Fruit fly (Drosophila melanogaster): Measurements from ENCODE around the gene CG33494.

Gene CG33494

DNA sequence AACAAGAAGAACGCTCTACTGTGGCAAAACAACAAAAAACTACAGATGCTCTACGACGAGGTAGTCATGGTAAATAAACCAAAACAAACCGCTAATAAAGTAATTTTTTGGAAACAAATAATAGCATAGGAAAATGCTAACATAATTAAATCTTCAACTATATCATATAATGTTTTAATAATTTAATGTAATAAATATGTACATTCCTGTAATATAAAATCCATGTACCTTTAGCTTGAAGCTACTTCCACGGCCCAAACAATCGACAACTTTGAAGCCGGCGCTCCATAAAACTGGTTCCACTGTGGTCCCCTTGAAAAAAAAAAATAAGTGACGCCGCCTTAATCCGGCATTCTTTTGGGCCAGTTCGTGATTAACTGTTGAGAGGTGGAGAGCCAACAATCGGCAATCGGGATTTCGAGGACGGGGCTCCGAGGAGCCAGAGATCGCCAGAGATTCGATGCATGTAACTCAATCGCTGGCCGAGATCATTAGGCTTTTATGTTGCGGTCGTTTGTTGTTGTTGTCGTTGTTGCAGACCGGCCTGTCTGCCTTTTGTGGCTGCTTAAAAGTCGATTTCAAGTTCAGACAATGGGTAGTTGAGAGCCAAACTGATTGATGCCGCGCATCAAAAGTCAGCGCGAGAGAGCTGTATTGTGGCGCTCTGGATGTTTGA, 32.2 kb downstream of the CG33494 start (continued):
- no peak for TF ChIP-seq her (GFP tag; optimal IDR thresholded peaks at IDR 0.05)
- no peak for TF ChIP-seq pho (GFP tag; optimal IDR thresholded peaks at IDR 0.05)
- no peak for TF ChIP-seq Ssrp (tag; optimal IDR thresholded peaks at IDR 0.05)
- TF ChIP-seq prd (optimal IDR thresholded peaks at IDR 0.05), result no peak
- peak; percentile 56; the same call in 1 of the 3 replicates for TF ChIP-seq prd (GFP tag; IDR thresholded peaks at IDR 0.05)
- TF ChIP-seq CG32772 (GFP tag; IDR thresholded peaks at IDR 0.05), result peak; percentile 53; the same call in 1 of the 2 replicates
- no peak for TF ChIP-seq Jarid2 (GFP tag; optimal IDR thresholded peaks at IDR 0.05)
- TF ChIP-seq CG3838 (GFP tag; optimal IDR thresholded peaks at IDR 0.05), result no peak
- no peak for TF ChIP-seq Pdp1 (GFP tag; optimal IDR thresholded peaks at IDR 0.05)
- TF ChIP-seq vvl (GFP tag; IDR thresholded peaks at IDR 0.05), result no peak
- TF ChIP-seq CG2678 (tag; optimal IDR thresholded peaks at IDR 0.05), result peak; percentile 80
- no peak for TF ChIP-seq CHES-1-like (GFP tag; optimal IDR thresholded peaks at IDR 0.05)
- TF ChIP-seq Vsx1 (GFP tag; optimal IDR thresholded peaks at IDR 0.05), result no peak
- TF ChIP-seq dmrt99B (tag; optimal IDR thresholded peaks at IDR 0.05), result peak; percentile 60
- no peak for TF ChIP-seq tup (GFP tag; optimal IDR thresholded peaks at IDR 0.05)
- TF ChIP-seq CG9437 (GFP tag; optimal IDR thresholded peaks at IDR 0.05), result no peak
- TF ChIP-seq fd64A (GFP tag; optimal IDR thresholded peaks at IDR 0.05), result no peak
- peak; percentile 24 for TF ChIP-seq ind (GFP tag; optimal IDR thresholded peaks at IDR 0.05)
- no peak for TF ChIP-seq exex (tag; optimal IDR thresholded peaks at IDR 0.05)
- peak; percentile 27 for TF ChIP-seq CG6813 (GFP tag; optimal IDR thresholded peaks at IDR 0.05)
- TF ChIP-seq row (GFP tag; IDR thresholded peaks at IDR 0.05), result peak; percentile 73
- TF ChIP-seq CG8281 (tag; optimal IDR thresholded peaks at IDR 0.05), result no peak
- no peak for TF ChIP-seq CG7963 (GFP tag; IDR thresholded peaks at IDR 0.05; ENCODE audit: partially characterized antibody)
- peak; percentile 89 for TF ChIP-seq nom (GFP tag; optimal IDR thresholded peaks at IDR 0.05)
- TF ChIP-seq CG7556 (GFP tag; optimal IDR thresholded peaks at IDR 0.05), result peak; percentile 49
- no peak for TF ChIP-seq Lpt (GFP tag; optimal IDR thresholded peaks at IDR 0.05)
- TF ChIP-seq NfI (GFP tag; optimal IDR thresholded peaks at IDR 0.05), result peak; percentile 44
- TF ChIP-seq caup (GFP tag; optimal IDR thresholded peaks at IDR 0.05; ENCODE audit: severe bottlenecking), result peak; percentile 48
- peak; percentile 67 for TF ChIP-seq lab (GFP tag; optimal IDR thresholded peaks at IDR 0.05)
- no peak for TF ChIP-seq Camta (GFP tag; optimal IDR thresholded peaks at IDR 0.05)
- no peak for TF ChIP-seq onecut (GFP tag; IDR thresholded peaks at IDR 0.05)
- peak in 1 of 2 experiments; percentile 15 for TF ChIP-seq Eip74EF (GFP tag; optimal IDR thresholded peaks at IDR 0.05)
- no peak for TF ChIP-seq ase (GFP tag; IDR thresholded peaks at IDR 0.05)
- TF ChIP-seq ham (GFP tag; IDR thresholded peaks at IDR 0.05), result no peak
- peak; percentile 43 to 78 for TF ChIP-seq bsh (GFP tag; optimal IDR thresholded peaks at IDR 0.05)
- peak; percentile 73 for TF ChIP-seq sd (tag; optimal IDR thresholded peaks at IDR 0.05)
- TF ChIP-seq Mrtf (GFP tag; IDR thresholded peaks at IDR 0.05), result no peak
- TF ChIP-seq tin (GFP tag; optimal IDR thresholded peaks at IDR 0.05), result no peak
- TF ChIP-seq E2f1 (GFP tag; IDR thresholded peaks at IDR 0.05), result peak; percentile 43
- TF ChIP-seq chm (GFP tag; IDR thresholded peaks at IDR 0.05), result no peak
- TF ChIP-seq ash1 (GFP tag; optimal IDR thresholded peaks at IDR 0.05), result no peak
- peak; percentile 35 for TF ChIP-seq CG10366 (GFP tag; IDR thresholded peaks at IDR 0.05)
- peak; percentile 39 for TF ChIP-seq CG17829 (tag; optimal IDR thresholded peaks at IDR 0.05)
- TF ChIP-seq CG8944 (GFP tag; optimal IDR thresholded peaks at IDR 0.05), result no peak
- TF ChIP-seq Atf3 (GFP tag; optimal IDR thresholded peaks at IDR 0.05), result no peak
- peak; percentile 64 for TF ChIP-seq Ptx1 (GFP tag; IDR thresholded peaks at IDR 0.05)
- no peak for TF ChIP-seq CG6791 (GFP tag; IDR thresholded peaks at IDR 0.05; ENCODE audit: partially characterized antibody)
- TF ChIP-seq Bgb (GFP tag; IDR thresholded peaks at IDR 0.05; ENCODE audit: partially characterized antibody), result no peak
- no peak for TF ChIP-seq CG2875 (GFP tag; optimal IDR thresholded peaks at IDR 0.05)
